Fruit fly (Drosophila melanogaster): Measurements from ENCODE around the gene CG9072.

CG9072 gene

DNA sequence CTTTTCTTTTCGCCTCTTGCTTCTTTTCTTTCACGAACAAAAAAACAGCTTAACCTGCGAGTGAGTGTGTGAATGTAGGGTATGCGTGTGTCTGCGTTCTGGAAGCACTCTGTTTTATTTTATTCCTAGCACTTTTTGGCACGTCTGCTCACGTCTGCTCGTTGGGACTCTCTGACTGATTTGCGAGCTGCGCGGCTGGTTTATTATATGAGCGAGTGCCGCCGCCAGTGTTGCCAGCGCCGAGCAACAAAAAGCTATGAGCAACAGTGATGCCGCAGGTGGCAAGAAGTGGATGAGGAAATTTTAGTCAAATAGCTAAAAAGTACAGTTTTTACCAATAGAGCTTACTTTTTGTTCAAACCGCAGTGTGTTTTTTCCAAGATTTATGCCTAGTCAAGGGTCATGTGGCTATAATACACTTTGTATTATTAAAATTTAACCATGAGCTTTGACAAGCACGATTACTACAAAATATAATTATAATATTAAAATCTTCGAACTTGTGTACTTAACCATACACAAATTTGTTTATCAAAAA, 19.7 kb downstream of the CG9072 start, which contains the start of gene Lsd-2 (continued):
- peak; percentile 13 for TF ChIP-seq pdm3 (GFP tag; optimal IDR thresholded peaks at IDR 0.05)
- no peak for TF ChIP-seq CG11294 (GFP tag; IDR thresholded peaks at IDR 0.05)
- TF ChIP-seq CG16779 (tag; optimal IDR thresholded peaks at IDR 0.05) = peak; percentile 42
- TF ChIP-seq spab (GFP tag; optimal IDR thresholded peaks at IDR 0.05) = no peak
- no peak for TF ChIP-seq achi (GFP tag; optimal IDR thresholded peaks at IDR 0.05)
- TF ChIP-seq CG6163 (GFP tag; IDR thresholded peaks at IDR 0.05) = peak; percentile 67; the same call in 2 of the 3 replicates
- TF ChIP-seq Hr39 (GFP tag; optimal IDR thresholded peaks at IDR 0.05) = no peak
- TF ChIP-seq Smox (GFP tag; optimal IDR thresholded peaks at IDR 0.05) = no peak
- no peak for TF ChIP-seq OdsH (GFP tag; optimal IDR thresholded peaks at IDR 0.05)
- peak; percentile 47 for TF ChIP-seq CG6808 (GFP tag; optimal IDR thresholded peaks at IDR 0.05)
- no peak for TF ChIP-seq Sox15 (GFP tag; optimal IDR thresholded peaks at IDR 0.05)
- TF ChIP-seq cyc (GFP tag; optimal IDR thresholded peaks at IDR 0.05) = no peak
- TF ChIP-seq ss (GFP tag; optimal IDR thresholded peaks at IDR 0.05) = peak; percentile 3 to 55
- TF ChIP-seq CG8632 (GFP tag; optimal IDR thresholded peaks at IDR 0.05) = no peak
- peak; percentile 31 for TF ChIP-seq CG32006 (GFP tag; optimal IDR thresholded peaks at IDR 0.05)
- TF ChIP-seq Ets21C (GFP tag; optimal IDR thresholded peaks at IDR 0.05) = peak; percentile 14
- TF ChIP-seq eg (GFP tag; IDR thresholded peaks at IDR 0.05) = peak; percentile 56; the same call in 2 of the 3 replicates
- no peak for TF ChIP-seq CG6792 (GFP tag; optimal IDR thresholded peaks at IDR 0.05)
- peak; percentile 41; the same call in 2 of the 3 replicates for TF ChIP-seq CG8119 (GFP tag; IDR thresholded peaks at IDR 0.05)
- TF ChIP-seq Ets96B (tag; optimal IDR thresholded peaks at IDR 0.05) = no peak
- TF ChIP-seq CG7368 (GFP tag; optimal IDR thresholded peaks at IDR 0.05) = peak; percentile 40
- TF ChIP-seq Blimp-1 (GFP tag; optimal IDR thresholded peaks at IDR 0.05) = no peak
- no peak for TF ChIP-seq CG8319 (GFP tag; optimal IDR thresholded peaks at IDR 0.05)
- no peak for TF ChIP-seq Gug (GFP tag; IDR thresholded peaks at IDR 0.05)
- peak; percentile 4 for TF ChIP-seq acj6 (GFP tag; optimal IDR thresholded peaks at IDR 0.05)
- TF ChIP-seq fd59A (GFP tag; optimal IDR thresholded peaks at IDR 0.05) = peak; percentile 9
- TF ChIP-seq CG3032 (tag; optimal IDR thresholded peaks at IDR 0.05) = no peak
- TF ChIP-seq CG15336 (GFP tag; IDR thresholded peaks at IDR 0.05) = peak; percentile 59
- peak; percentile 37 for TF ChIP-seq net (GFP tag; optimal IDR thresholded peaks at IDR 0.05)
- TF ChIP-seq CG3919 (GFP tag; optimal IDR thresholded peaks at IDR 0.05) = peak; percentile 41
- TF ChIP-seq salr (GFP tag; optimal IDR thresholded peaks at IDR 0.05) = peak in 1 of 2 experiments; percentile 21
- TF ChIP-seq Lpt (GFP tag; optimal IDR thresholded peaks at IDR 0.05) = no peak
- TF ChIP-seq Hr4 (GFP tag; optimal IDR thresholded peaks at IDR 0.05) = peak; percentile 20
- peak; percentile 90 for TF ChIP-seq svp (GFP tag)
- no peak for TF ChIP-seq Hr38 (GFP tag; optimal IDR thresholded peaks at IDR 0.05)
- TF ChIP-seq Sox102F (GFP tag; optimal IDR thresholded peaks at IDR 0.05) = peak; percentile 48
- TF ChIP-seq Eip75B (GFP tag; optimal IDR thresholded peaks at IDR 0.05) = peak; percentile 51

dm6 chrX:15075485-15076037, 20.3 kb downstream of the CG9072 start:
- TF ChIP-seq Blimp-1 (GFP tag; optimal IDR thresholded peaks at IDR 0.05) = peak; percentile 48
- no peak for TF ChIP-seq topi (GFP tag; optimal IDR thresholded peaks at IDR 0.05)

dm6 chrX:15074646-15075351, 21.0 kb downstream of the CG9072 start:
- peak; percentile 92 for TF ChIP-seq pdm3 (GFP tag; optimal IDR thresholded peaks at IDR 0.05)
- peak; percentile 88 for TF ChIP-seq CG4318 (GFP tag; optimal IDR thresholded peaks at IDR 0.05)
- peak; percentile 85 for TF ChIP-seq achi (GFP tag; optimal IDR thresholded peaks at IDR 0.05)
- TF ChIP-seq CG34406 (GFP tag; optimal IDR thresholded peaks at IDR 0.05) = peak; percentile 78
- peak; percentile 90 for TF ChIP-seq CG6808 (GFP tag; optimal IDR thresholded peaks at IDR 0.05)
- TF ChIP-seq Hr4 (GFP tag; optimal IDR thresholded peaks at IDR 0.05) = peak; percentile 88
- peak; percentile 85 for TF ChIP-seq lz (GFP tag; optimal IDR thresholded peaks at IDR 0.05)
- TF ChIP-seq CG3919 (GFP tag; optimal IDR thresholded peaks at IDR 0.05) = peak; percentile 90
- peak; percentile 74 for TF ChIP-seq Smox (GFP tag; optimal IDR thresholded peaks at IDR 0.05)
- TF ChIP-seq Eip78C (GFP tag) = peak; percentile 95
- TF ChIP-seq Sox14 (GFP tag; optimal IDR thresholded peaks at IDR 0.05) = peak; percentile 88
- TF ChIP-seq esn (GFP tag; optimal IDR thresholded peaks at IDR 0.05) = peak; percentile 80
- TF ChIP-seq CG7368 (GFP tag; optimal IDR thresholded peaks at IDR 0.05) = peak; percentile 82
- TF ChIP-seq Lpt (GFP tag; optimal IDR thresholded peaks at IDR 0.05) = peak; percentile 84
- TF ChIP-seq ss (GFP tag; optimal IDR thresholded peaks at IDR 0.05) = peak; percentile 91 to 93
- peak; percentile 60 for TF ChIP-seq Sox15 (GFP tag; optimal IDR thresholded peaks at IDR 0.05)
- TF ChIP-seq Hr39 (GFP tag; optimal IDR thresholded peaks at IDR 0.05) = peak; percentile 79
- TF ChIP-seq eg (GFP tag; IDR thresholded peaks at IDR 0.05) = peak; percentile 85
- peak; percentile 81 for TF ChIP-seq topi (GFP tag; optimal IDR thresholded peaks at IDR 0.05)
- TF ChIP-seq CG3032 (tag; optimal IDR thresholded peaks at IDR 0.05) = peak; percentile 82
- TF ChIP-seq dac (GFP tag; optimal IDR thresholded peaks at IDR 0.05) = peak; percentile 87
- peak; percentile 79 for TF ChIP-seq spab (GFP tag; optimal IDR thresholded peaks at IDR 0.05)
